Fruit fly (Drosophila melanogaster) whole organism, prepupa: ENCODE measurements around the gene NimA.

Source experiments
- Blimp-1 ChIP-seq: fragments of 200-800 bp; sonication (Bioruptor generic); optimal IDR thresholded peaks from 3 replicates; lab custom pipeline; 2017; ENCODE audit warnings: missing biosample characterization, missing genetic modification characterization, mild to moderate bottlenecking, moderate library complexity, missing genetic modification reagents
- CG10631 ChIP-seq: fragments of 200-800 bp; sonication (Bioruptor generic); optimal IDR thresholded peaks from 2 replicates; lab custom pipeline; 2016; ENCODE audit warnings: missing biosample characterization, missing genetic modification characterization
- CG10669 ChIP-seq: fragments of 200-800 bp; sonication (Bioruptor generic); optimal IDR thresholded peaks from 3 replicates; lab custom pipeline; 2018; ENCODE audit warnings: missing biosample characterization, mild to moderate bottlenecking, missing genetic modification characterization, moderate library complexity
- CG11294 ChIP-seq: fragments of 200-800 bp; sonication (Bioruptor generic); IDR thresholded peaks from 2 replicates; pipeline ENCODE4 v1.3.6; 2022; ENCODE audit warnings: missing biosample characterization, missing genetic modification characterization
- CG11762 ChIP-seq: fragments of 200-800 bp; sonication (Bioruptor generic); optimal IDR thresholded peaks from 3 replicates; lab custom pipeline; 2016; ENCODE audit warnings: missing biosample characterization, missing genetic modification characterization; ENCODE audit not compliant: insufficient read depth
- CG11902 ChIP-seq: fragments of 200-800 bp; sonication (Bioruptor generic); optimal IDR thresholded peaks from 3 replicates; lab custom pipeline; 2016; ENCODE audit warnings: missing biosample characterization, missing genetic modification characterization
- CG15336 ChIP-seq: fragments of 200-800 bp; sonication (Bioruptor generic); IDR thresholded peaks from 2 replicates; pipeline ENCODE4 v1.3.6; 2022; ENCODE audit warnings: missing biosample characterization, missing genetic modification characterization
- CG1621 ChIP-seq: fragments of 200-800 bp; sonication (Bioruptor generic); optimal IDR thresholded peaks from 3 replicates; lab custom pipeline; 2018; ENCODE audit warnings: missing biosample characterization, mild to moderate bottlenecking, missing genetic modification characterization
- CG16779 ChIP-seq: fragments of 200-800 bp; sonication (Bioruptor generic); optimal IDR thresholded peaks from 3 replicates; lab custom pipeline; 2017; ENCODE audit warnings: missing biosample characterization, mild to moderate bottlenecking, missing genetic modification characterization
- CG3032 ChIP-seq: fragments of 200-800 bp; optimal IDR thresholded peaks from 2 replicates; lab custom pipeline; 2019; ENCODE audit warnings: missing biosample characterization, mild to moderate bottlenecking, missing genetic modification characterization, moderate library complexity
- CG32006 ChIP-seq: fragments of 200-800 bp; sonication (Bioruptor generic); optimal IDR thresholded peaks from 3 replicates; lab custom pipeline; 2017; ENCODE audit warnings: missing biosample characterization, mild to moderate bottlenecking, missing genetic modification characterization
- CG34406 ChIP-seq: fragments of 200-800 bp; sonication (Bioruptor generic); optimal IDR thresholded peaks from 3 replicates; lab custom pipeline; 2016; ENCODE audit warnings: missing biosample characterization, missing genetic modification characterization
- CG3919 ChIP-seq: fragments of 200-800 bp; sonication (Bioruptor generic); optimal IDR thresholded peaks from 3 replicates; lab custom pipeline; 2016; ENCODE audit warnings: missing biosample characterization, missing genetic modification characterization
- CG6163 ChIP-seq: fragments of 200-800 bp; sonication (Bioruptor generic); IDR thresholded peaks from 3 replicates; pipeline ENCODE4 v1.3.6; 2022; ENCODE audit warnings: missing biosample characterization, missing genetic modification characterization
- CG6792 ChIP-seq: fragments of 200-800 bp; sonication (Bioruptor generic); optimal IDR thresholded peaks from 3 replicates; lab custom pipeline; 2016; ENCODE audit warnings: missing biosample characterization, missing genetic modification characterization
- CG6808 ChIP-seq: fragments of 200-800 bp; sonication (Bioruptor generic); optimal IDR thresholded peaks from 3 replicates; lab custom pipeline; 2017; ENCODE audit warnings: missing biosample characterization, missing genetic modification characterization, mild to moderate bottlenecking, moderate library complexity, missing genetic modification reagents
- CG7368 ChIP-seq: fragments of 200-800 bp; sonication (Bioruptor generic); optimal IDR thresholded peaks from 3 replicates; lab custom pipeline; 2016; ENCODE audit warnings: missing biosample characterization, missing genetic modification characterization
- CG8119 ChIP-seq: fragments of 200-800 bp; sonication (Bioruptor generic); IDR thresholded peaks from 3 replicates; pipeline ENCODE4 v1.3.6; 2022; ENCODE audit warnings: missing biosample characterization, missing genetic modification characterization
- CG8319 ChIP-seq: fragments of 200-800 bp; sonication (Bioruptor generic); optimal IDR thresholded peaks from 3 replicates; lab custom pipeline; 2016; ENCODE audit warnings: missing biosample characterization, missing genetic modification characterization
- Eip75B ChIP-seq: fragments of 200-800 bp; sonication (Bioruptor generic); optimal IDR thresholded peaks from 3 replicates; lab custom pipeline; 2016; ENCODE audit warnings: missing biosample characterization, missing genetic modification characterization
- Eip78C ChIP-seq: fragments of 200-800 bp; sonication (Bioruptor generic); peaks from one replicate; lab custom pipeline; 2016; ENCODE audit warnings: missing biosample characterization, missing genetic modification characterization
- Ets21C ChIP-seq: fragments of 200-800 bp; sonication (Bioruptor generic); optimal IDR thresholded peaks from 3 replicates; lab custom pipeline; 2016; ENCODE audit warnings: missing biosample characterization, missing genetic modification characterization
- Ets96B ChIP-seq: fragments of 200-800 bp; optimal IDR thresholded peaks from 2 replicates; lab custom pipeline; 2019; ENCODE audit warnings: missing biosample characterization, mild to moderate bottlenecking, missing genetic modification characterization, moderate library complexity
- Gug ChIP-seq: fragments of 200-800 bp; sonication (Bioruptor generic); IDR thresholded peaks from 2 replicates; pipeline ENCODE4 v1.3.6; 2022; ENCODE audit warnings: missing biosample characterization, missing genetic modification characterization
- Hr38 ChIP-seq: sonication (Bioruptor generic); optimal IDR thresholded peaks from 2 replicates; lab custom pipeline; 2016; ENCODE audit warnings: missing biosample characterization, missing genetic modification characterization
- Hr4 ChIP-seq: fragments of 200-800 bp; sonication (Bioruptor generic); optimal IDR thresholded peaks from 3 replicates; lab custom pipeline; 2016; ENCODE audit warnings: missing biosample characterization, missing genetic modification characterization
- Lpt ChIP-seq: fragments of 200-800 bp; sonication (Bioruptor generic); optimal IDR thresholded peaks from 3 replicates; lab custom pipeline; 2016; ENCODE audit warnings: missing biosample characterization, missing genetic modification characterization
- Met ChIP-seq: fragments of 200-800 bp; sonication (Bioruptor generic); optimal IDR thresholded peaks from 3 replicates; lab custom pipeline; 2016; ENCODE audit warnings: missing biosample characterization, missing genetic modification characterization
- OdsH ChIP-seq: fragments of 200-800 bp; sonication (Bioruptor generic); optimal IDR thresholded peaks from 3 replicates; lab custom pipeline; 2016; ENCODE audit warnings: missing biosample characterization, missing genetic modification characterization
- Smox ChIP-seq: fragments of 200-800 bp; sonication (Bioruptor generic); optimal IDR thresholded peaks from 3 replicates; lab custom pipeline; 2016; ENCODE audit warnings: missing biosample characterization, missing genetic modification characterization
- Sox102F ChIP-seq: fragments of 200-800 bp; sonication (Bioruptor generic); optimal IDR thresholded peaks from 2 replicates; lab custom pipeline; 2016; ENCODE audit warnings: missing biosample characterization, mild to moderate bottlenecking, missing genetic modification characterization
- Sox14 ChIP-seq: fragments of 200-800 bp; sonication (Bioruptor generic); optimal IDR thresholded peaks from 3 replicates; lab custom pipeline; 2016; ENCODE audit warnings: missing biosample characterization, missing genetic modification characterization
- Sox15 ChIP-seq: fragments of 200-800 bp; sonication (Bioruptor generic); optimal IDR thresholded peaks from 3 replicates; lab custom pipeline; 2016; ENCODE audit warnings: missing biosample characterization, missing genetic modification characterization
- acj6 ChIP-seq: fragments of 200-800 bp; sonication (Bioruptor generic); optimal IDR thresholded peaks from 3 replicates; lab custom pipeline; 2016; ENCODE audit warnings: missing biosample characterization, missing genetic modification characterization
- cyc ChIP-seq: fragments of 200-800 bp; sonication (Bioruptor generic); optimal IDR thresholded peaks from 3 replicates; lab custom pipeline; 2016; ENCODE audit warnings: missing biosample characterization, missing genetic modification characterization
- dac ChIP-seq: fragments of 200-800 bp; sonication (Bioruptor generic); optimal IDR thresholded peaks from 2 replicates; lab custom pipeline; 2017; ENCODE audit warnings: missing biosample characterization, mild to moderate bottlenecking, missing genetic modification characterization
- dsx ChIP-seq: fragments of 200-800 bp; optimal IDR thresholded peaks from 3 replicates; lab custom pipeline; 2019; ENCODE audit warnings: missing biosample characterization, mild to moderate bottlenecking, missing genetic modification characterization, moderate library complexity; ENCODE audit not compliant: poor library complexity, severe bottlenecking
- eg ChIP-seq: fragments of 200-800 bp; sonication (Bioruptor generic); IDR thresholded peaks from 3 replicates; pipeline ENCODE4 v1.3.6; 2022; ENCODE audit warnings: missing biosample characterization, missing genetic modification characterization
- esn ChIP-seq: fragments of 200-800 bp; sonication (Bioruptor generic); optimal IDR thresholded peaks from 2 replicates; lab custom pipeline; 2016; ENCODE audit warnings: missing biosample characterization, mild to moderate bottlenecking, missing genetic modification characterization, moderate library complexity
- fd59A ChIP-seq: fragments of 200-800 bp; sonication (Bioruptor generic); optimal IDR thresholded peaks from 2 replicates; lab custom pipeline; 2017; ENCODE audit warnings: missing biosample characterization, mild to moderate bottlenecking, missing genetic modification characterization, missing genetic modification reagents
- fkh ChIP-seq: fragments of 200-800 bp; sonication (Bioruptor generic); optimal IDR thresholded peaks from 3 replicates; lab custom pipeline; 2017; ENCODE audit warnings: missing biosample characterization, mild to moderate bottlenecking, missing genetic modification characterization, moderate library complexity
- net ChIP-seq: fragments of 200-800 bp; sonication (Bioruptor generic); optimal IDR thresholded peaks from 3 replicates; lab custom pipeline; 2016; ENCODE audit warnings: missing biosample characterization, missing genetic modification characterization
- spab ChIP-seq: fragments of 200-800 bp; sonication (Bioruptor generic); optimal IDR thresholded peaks from 2 replicates; lab custom pipeline; 2017; ENCODE audit warnings: missing biosample characterization, mild to moderate bottlenecking, missing genetic modification characterization, missing genetic modification reagents
- ss ChIP-seq, 2 experiments: fragments of 200-800 bp; sonication (Bioruptor generic); optimal IDR thresholded peaks; 2 replicates in 1 of 2; 3 replicates in 1 of 2; lab custom pipeline; 2017 to 2018; ENCODE audit warnings: mild to moderate bottlenecking in 2 of 2, missing biosample characterization in 2 of 2, missing genetic modification characterization in 2 of 2, moderate library complexity in 1 of 2
- svp ChIP-seq: fragments of 200-800 bp; sonication (Bioruptor generic); peaks from one replicate; lab custom pipeline; 2016; ENCODE audit warnings: missing biosample characterization, missing genetic modification characterization

Gene NimA

DNA sequence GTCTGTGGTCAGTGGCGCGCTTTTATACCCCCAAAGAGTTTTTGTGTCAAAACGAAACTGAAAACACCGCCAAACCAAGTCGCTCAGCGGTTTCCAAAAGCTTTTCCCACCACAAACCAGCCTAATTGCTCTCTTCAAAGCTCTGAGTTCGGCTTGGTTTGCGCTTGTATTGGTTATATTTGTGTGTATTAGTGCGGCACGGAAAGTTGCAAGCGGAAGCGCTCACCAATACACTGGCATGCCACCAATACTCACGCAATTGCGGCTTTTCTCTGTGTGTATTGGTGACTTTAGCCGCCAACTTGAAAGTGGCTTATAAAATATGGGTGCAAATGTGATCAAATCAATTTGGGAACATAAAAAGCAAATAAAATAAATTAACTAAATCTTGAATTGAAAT is 9.9 kb upstream of the NimA start, which contains the start of gene Vajk3:
Gene Vajk3, minus strand, starts transcription at position 1 of the 400 bp plus-strand sequence.
- TF ChIP-seq eg (GFP tag; lab: Robert Waterston, UW) (0 out of 3 replicates have a peak, but pooled peaks have one; percentile 16), CG3919 (GFP tag; lab: Kevin White, UChicago) (no peak), CG10669 (no peak)
- TF ChIP-seq, all 60 proteins: peak for 1

dm6 chr2L:13949789-13950188 is 7.5 kb upstream of the NimA start:
- TF ChIP-seq svp (GFP tag; lab: Kevin White, UChicago) (no peak), fkh (GFP tag; lab: Kevin White, UChicago) (no peak), dsx (GFP tag; lab: Kevin White, UChicago) (no peak), fd59A (GFP tag; lab: Kevin White, UChicago) (no peak), Sox102F (GFP tag; lab: Kevin White, UChicago) (no peak), Blimp-1 (GFP tag; lab: Kevin White, UChicago) (no peak), CG10631 (GFP tag; lab: Kevin White, UChicago) (no peak), net (GFP tag; lab: Kevin White, UChicago) (no peak), dac (GFP tag; lab: Kevin White, UChicago) (no peak), Smox (GFP tag; lab: Kevin White, UChicago) (no peak), Met (GFP tag; lab: Kevin White, UChicago) (no peak), esn (GFP tag; lab: Kevin White, UChicago) (no peak), CG16779 (tag; lab: Kevin White, UChicago) (no peak), CG6163 (no peak), CG6792 (GFP tag; lab: Kevin White, UChicago) (no peak)
- TF ChIP-seq, all 60 proteins: peak for 0

dm6 chr2L:13955775-13956174 is 1.6 kb upstream of the NimA start:
- TF ChIP-seq CG11762 (GFP tag; lab: Kevin White, UChicago) (peak; percentile 93), spab (GFP tag; lab: Kevin White, UChicago) (peak; percentile 88), Eip78C (GFP tag; lab: Kevin White, UChicago) (peak; percentile 98), CG6792 (GFP tag; lab: Kevin White, UChicago) (peak; percentile 96), acj6 (GFP tag; lab: Kevin White, UChicago) (peak; percentile 96), CG32006 (GFP tag; lab: Kevin White, UChicago) (peak; percentile 95), Gug (peak; percentile 94), eg (GFP tag; lab: Robert Waterston, UW) (peak; percentile 94), dac (GFP tag; lab: Kevin White, UChicago) (peak; percentile 85), Hr4 (GFP tag; lab: Kevin White, UChicago) (peak; percentile 91), CG3919 (GFP tag; lab: Kevin White, UChicago) (peak; percentile 93), fd59A (GFP tag; lab: Kevin White, UChicago) (peak; percentile 90), OdsH (GFP tag; lab: Kevin White, UChicago) (peak; percentile 97), CG7368 (peak; percentile 83), net (GFP tag; lab: Kevin White, UChicago) (peak; percentile 95), CG11902 (GFP tag; lab: Kevin White, UChicago) (peak; percentile 72), CG11294 (GFP tag; lab: Robert Waterston, UW) (peak; percentile 95), Ets96B (tag; lab: Kevin White, UChicago) (peak; percentile 86), Ets21C (GFP tag; lab: Kevin White, UChicago) (peak; percentile 97), CG10631 (GFP tag; lab: Kevin White, UChicago) (peak; percentile 96), Eip75B (GFP tag; lab: Kevin White, UChicago) (peak; percentile 96), svp (GFP tag; lab: Kevin White, UChicago) (peak; percentile 95), CG3032 (tag; lab: Kevin White, UChicago) (peak; percentile 94), Lpt (GFP tag; lab: Kevin White, UChicago) (peak; percentile 96), Sox14 (peak; percentile 98), Hr38 (no peak), CG6163 (peak; percentile 98), Met (GFP tag; lab: Kevin White, UChicago) (peak; percentile 98), CG8319 (peak; percentile 85), Sox15 (GFP tag; lab: Kevin White, UChicago) (peak; percentile 92), CG15336 (GFP tag; lab: Robert Waterston, UW) (peak; percentile 97), CG6808 (GFP tag; lab: Kevin White, UChicago) (peak; percentile 86), CG34406 (peak; percentile 93), CG8119 (GFP tag; lab: Robert Waterston, UW) (peak; percentile 94), cyc (GFP tag; lab: Kevin White, UChicago) (peak; percentile 96), dsx (GFP tag; lab: Kevin White, UChicago) (peak; percentile 87), CG10669 (peak; percentile 90), CG16779 (tag; lab: Kevin White, UChicago) (peak; percentile 86), esn (GFP tag; lab: Kevin White, UChicago) (peak; percentile 99), CG1621 (tag; lab: Kevin White, UChicago) (peak; percentile 92), ss (GFP tag; optimal IDR thresholded peaks at IDR 0.05; lab: Kevin White, UChicago) (peak; percentile 81 to 89)
